Worm (Caenorhabditis elegans) whole organism, L3 larva: ENCODE results near the gene rmd-2.

Experiments used
- R02D3.7 ChIP-seq: fragments of 150-350 bp; optimal IDR thresholded peaks from 2 replicates; lab custom pipeline; 2014; ENCODE audit warnings: missing biosample characterization, missing genetic modification characterization
- elt-3 ChIP-seq, 3 experiments: fragments of 150-350 bp in 1 of 3; sonication (generic microtip) in 2 of 3; optimal IDR thresholded peaks; 2 replicates in 2 of 3; 4 replicates in 1 of 3; lab custom pipeline; 2014 to 2017; ENCODE audit warnings: missing biosample characterization in 3 of 3, missing genetic modification characterization in 3 of 3
- lin-39 ChIP-seq: fragments of 150-350 bp; optimal IDR thresholded peaks from 2 replicates; lab custom pipeline; 2018; ENCODE audit warnings: missing biosample characterization, missing genetic modification reagents, missing genetic modification characterization
- mdl-1 ChIP-seq: fragments of 150-350 bp; optimal IDR thresholded peaks from 2 replicates; lab custom pipeline; 2014; ENCODE audit warnings: missing biosample characterization, missing genetic modification characterization
- ztf-11 ChIP-seq: fragments of 150-350 bp; optimal IDR thresholded peaks from 2 replicates; lab custom pipeline; 2014; ENCODE audit warnings: missing biosample characterization, missing genetic modification characterization

ce11 chrV:9985227-9985864 is 731 bp downstream of the rmd-2 start:
- no peak for TF ChIP-seq R02D3.7 (tag; lab: Kevin White, UChicago)
- no peak for TF ChIP-seq elt-3 (tag; optimal IDR thresholded peaks at IDR 0.05; lab: Kevin White, UChicago)
- no peak for TF ChIP-seq lin-39
- no peak for TF ChIP-seq mdl-1
- TF ChIP-seq ztf-11 (tag; lab: Kevin White, UChicago), result no peak
